6 worm cellular contexts compared by ENCODE assay signal in the genomic region with DNA sequence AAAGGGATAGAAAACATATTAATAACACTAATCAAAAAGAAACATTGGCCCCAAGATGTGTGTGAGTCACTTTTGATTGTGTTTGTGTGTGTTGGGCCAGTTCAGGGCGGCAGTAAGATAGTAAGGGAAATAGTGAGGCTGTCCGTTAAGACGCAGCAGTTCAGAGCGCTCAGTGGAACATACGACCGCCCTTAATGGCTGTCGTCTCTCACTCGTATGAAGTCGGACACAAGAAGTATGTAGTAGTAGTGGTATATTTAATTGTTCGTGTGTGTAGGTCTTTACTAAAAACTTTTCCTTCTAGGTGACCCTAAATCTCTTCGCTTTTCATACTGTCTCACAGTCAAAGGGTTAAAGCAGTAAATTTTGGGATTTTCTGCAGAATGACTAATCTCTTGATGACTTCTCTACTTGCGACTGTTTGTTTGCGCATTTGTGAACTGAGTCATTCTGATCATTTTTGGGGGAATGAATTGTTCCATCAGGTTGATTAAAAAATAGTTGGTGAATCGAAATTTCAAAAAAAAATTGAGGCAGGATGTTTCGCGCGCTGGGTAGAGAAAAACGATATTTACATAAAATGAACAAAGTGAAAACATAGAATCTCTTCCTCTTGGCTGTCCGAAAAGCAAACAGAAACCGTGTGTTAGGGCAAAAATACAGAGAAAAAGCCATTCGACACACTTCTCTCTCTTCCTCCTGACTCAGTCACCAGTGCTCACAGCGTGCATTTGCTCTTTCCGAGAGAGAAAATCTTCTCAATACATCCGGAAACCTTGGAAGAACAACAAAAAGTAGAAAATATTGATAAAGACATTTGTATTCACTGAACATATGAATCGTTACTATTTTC.
TF ChIP-seq lines count a peak whose summit lies in the region.

No protein-coding gene starts in this region.

TF ChIP-seq in whole organism, L1 larva, 84 proteins besides CTCF, POLR2A, EP300 and RAD21 (continues in another document):
- TF ChIP-seq unc-30 (tag; optimal IDR thresholded peaks at IDR 0.05; lab: Kevin White, UChicago) = no peak
- TF ChIP-seq nhr-85 (tag; lab: Kevin White, UChicago) = peak; percentile 62
- peak; percentile 12 for TF ChIP-seq nhr-71 (tag; optimal IDR thresholded peaks at IDR 0.05; lab: Kevin White, UChicago)
- TF ChIP-seq mdl-1 (tag; optimal IDR thresholded peaks at IDR 0.05; lab: Kevin White, UChicago) = peak in 1 of 2 experiments; percentile 53
- TF ChIP-seq nhr-47 (tag; optimal IDR thresholded peaks at IDR 0.05; lab: Kevin White, UChicago) = peak; percentile 24
- TF ChIP-seq irx-1 (tag; optimal IDR thresholded peaks at IDR 0.05; lab: Kevin White, UChicago) = no peak
- peak; percentile 11 for TF ChIP-seq snu-23 (GFP tag; optimal IDR thresholded peaks at IDR 0.05; lab: Kevin White, UChicago)
- TF ChIP-seq lin-15B (tag; optimal IDR thresholded peaks at IDR 0.05; lab: Kevin White, UChicago) = no peak
- peak; percentile 76 for TF ChIP-seq lin-14 (GFP tag; optimal IDR thresholded peaks at IDR 0.05; lab: Kevin White, UChicago)
- TF ChIP-seq ceh-82 (tag; optimal IDR thresholded peaks at IDR 0.05; lab: Kevin White, UChicago) = peak in 1 of 3 experiments; percentile 17
- peak; percentile 11 for TF ChIP-seq unc-130 (tag; optimal IDR thresholded peaks at IDR 0.05; lab: Kevin White, UChicago)
- no peak for TF ChIP-seq unc-62 (GFP tag; optimal IDR thresholded peaks at IDR 0.05; lab: Kevin White, UChicago)
- peak; percentile 31 for TF ChIP-seq elt-2 (tag; optimal IDR thresholded peaks at IDR 0.05; lab: Kevin White, UChicago)

TF ChIP-seq in whole organism, L2 larva, 48 proteins besides CTCF, POLR2A, EP300 and RAD21 (continues in another document):
- TF ChIP-seq aly-2 (tag; optimal IDR thresholded peaks at IDR 0.05; lab: Kevin White, UChicago) = no peak
- TF ChIP-seq crh-2 (tag; optimal IDR thresholded peaks at IDR 0.05; lab: Kevin White, UChicago) = peak; percentile 46
- TF ChIP-seq gmeb-1 (tag; optimal IDR thresholded peaks at IDR 0.05; lab: Kevin White, UChicago) = no peak
- TF ChIP-seq nhr-25 (tag; optimal IDR thresholded peaks at IDR 0.05; lab: Kevin White, UChicago) = peak; percentile 53
- TF ChIP-seq lin-11 (tag; optimal IDR thresholded peaks at IDR 0.05; lab: Kevin White, UChicago) = no peak
- no peak for TF ChIP-seq ama-1 (optimal IDR thresholded peaks at IDR 0.05; lab: Kevin White, UChicago)
- no peak for TF ChIP-seq sem-4 (tag; optimal IDR thresholded peaks at IDR 0.05; lab: Kevin White, UChicago)
- TF ChIP-seq ceh-16 (tag; optimal IDR thresholded peaks at IDR 0.05; lab: Kevin White, UChicago) = no peak
- TF ChIP-seq nhr-77 (tag; optimal IDR thresholded peaks at IDR 0.05; lab: Kevin White, UChicago) = no peak
- TF ChIP-seq nhr-21 (tag; optimal IDR thresholded peaks at IDR 0.05; lab: Kevin White, UChicago) = no peak
- no peak for TF ChIP-seq nhr-11 (tag; optimal IDR thresholded peaks at IDR 0.05; lab: Kevin White, UChicago)
- peak; percentile 47 for TF ChIP-seq sma-3 (GFP tag; optimal IDR thresholded peaks at IDR 0.05; lab: Kevin White, UChicago)
- TF ChIP-seq sma-9 (GFP tag; optimal IDR thresholded peaks at IDR 0.05; lab: Kevin White, UChicago) = peak; percentile 10
- TF ChIP-seq sma-9 (tag; optimal IDR thresholded peaks at IDR 0.05; lab: Kevin White, UChicago) = no peak
- peak; percentile 46 for TF ChIP-seq snpc-4 (tag; optimal IDR thresholded peaks at IDR 0.05; lab: Kevin White, UChicago)

TF ChIP-seq in whole organism, L3 larva, 47 proteins besides CTCF, POLR2A, EP300 and RAD21 (continues in another document):
- no peak for TF ChIP-seq lsy-12 (tag; optimal IDR thresholded peaks at IDR 0.05; lab: Kevin White, UChicago)
- TF ChIP-seq unc-39 (tag; optimal IDR thresholded peaks at IDR 0.05; lab: Kevin White, UChicago) = no peak
- no peak for TF ChIP-seq fkh-2 (tag; optimal IDR thresholded peaks at IDR 0.05; lab: Kevin White, UChicago)
- TF ChIP-seq tbx-2 (tag; optimal IDR thresholded peaks at IDR 0.05; lab: Kevin White, UChicago) = no peak
- TF ChIP-seq fkh-10 (GFP tag; optimal IDR thresholded peaks at IDR 0.05; lab: Kevin White, UChicago) = no peak
- no peak for TF ChIP-seq ZK546.5 (tag; optimal IDR thresholded peaks at IDR 0.05; lab: Kevin White, UChicago)
- no peak for TF ChIP-seq ceh-16 (tag; optimal IDR thresholded peaks at IDR 0.05; lab: Kevin White, UChicago)
- peak; percentile 19 for TF ChIP-seq lin-39 (tag; optimal IDR thresholded peaks at IDR 0.05; lab: Kevin White, UChicago)
- TF ChIP-seq nhr-28 (tag; optimal IDR thresholded peaks at IDR 0.05; lab: Kevin White, UChicago) = no peak
- TF ChIP-seq daf-12 (tag; optimal IDR thresholded peaks at IDR 0.05; lab: Kevin White, UChicago) = no peak
- no peak for TF ChIP-seq nhr-237 (tag; optimal IDR thresholded peaks at IDR 0.05; lab: Kevin White, UChicago)
- TF ChIP-seq nhr-25 (tag; optimal IDR thresholded peaks at IDR 0.05; lab: Kevin White, UChicago) = no peak
- peak; percentile 57 for TF ChIP-seq ama-1 (optimal IDR thresholded peaks at IDR 0.05; lab: Kevin White, UChicago)
- TF ChIP-seq nhr-12 (tag; optimal IDR thresholded peaks at IDR 0.05; lab: Kevin White, UChicago) = no peak
- no peak for TF ChIP-seq fos-1 (tag; optimal IDR thresholded peaks at IDR 0.05; lab: Kevin White, UChicago)

TF ChIP-seq in whole organism, L4 larva, 104 proteins besides CTCF, POLR2A, EP300 and RAD21 (continues in another document):
- TF ChIP-seq lin-1 (GFP tag; IDR thresholded peaks at IDR 0.05; lab: Robert Waterston, UW) (0 out of 2 replicates have a peak, but pooled peaks have one; percentile 7), zag-1 (tag; optimal IDR thresholded peaks at IDR 0.05; lab: Kevin White, UChicago) (no peak), ctbp-1 (GFP tag; IDR thresholded peaks at IDR 0.05; lab: Robert Waterston, UW) (0 out of 2 replicates have a peak, but pooled peaks have one; percentile 18), madf-5 (GFP tag; IDR thresholded peaks at IDR 0.05; lab: Robert Waterston, UW) (no peak), dpl-1 (GFP tag; optimal IDR thresholded peaks at IDR 0.05; lab: Kevin White, UChicago) (no peak), ceh-20 (GFP tag; IDR thresholded peaks at IDR 0.05; lab: Robert Waterston, UW) (no peak), snpc-4 (tag; optimal IDR thresholded peaks at IDR 0.05; lab: Kevin White, UChicago) (no peak), ces-1 (GFP tag; optimal IDR thresholded peaks at IDR 0.05; lab: Kevin White, UChicago) (no peak), madf-9 (GFP tag; conservative IDR thresholded peaks at IDR 0.05; lab: Robert Waterston, UW) (no peak), dmd-9 (GFP tag; IDR thresholded peaks at IDR 0.05; lab: Robert Waterston, UW) (no peak), ceh-82 (tag; optimal IDR thresholded peaks at IDR 0.05; lab: Kevin White, UChicago) (no peak), hlh-11 (tag; optimal IDR thresholded peaks at IDR 0.05; lab: Kevin White, UChicago) (peak; percentile 56), nhr-11 (tag; optimal IDR thresholded peaks at IDR 0.05; lab: Kevin White, UChicago) (no peak), Y105C5A.15 (GFP tag; IDR thresholded peaks at IDR 0.05; lab: Robert Waterston, UW) (peak; percentile 67; the same call in 1 of the 2 replicates), Y75B8A.6 (GFP tag; IDR thresholded peaks at IDR 0.05; lab: Robert Waterston, UW) (no peak)

TF ChIP-seq in whole organism, mixed stage, embryonic, 35 proteins besides CTCF, POLR2A, EP300 and RAD21:
- TF ChIP-seq unc-120 (tag; optimal IDR thresholded peaks at IDR 0.05; lab: Kevin White, UChicago; ENCODE audit: poor library complexity, severe bottlenecking) (no peak), mls-2 (tag; optimal IDR thresholded peaks at IDR 0.05; lab: Kevin White, UChicago) (peak; percentile 17), ces-1 (GFP tag; optimal IDR thresholded peaks at IDR 0.05; lab: Kevin White, UChicago) (no peak)

TF ChIP-seq in whole organism, young adult, 124 proteins besides CTCF, POLR2A, EP300 and RAD21 (continues in another document):
- TF ChIP-seq bed-2 (GFP tag; IDR thresholded peaks at IDR 0.05; lab: Robert Waterston, UW) (no peak), repo-1 (tag; optimal IDR thresholded peaks at IDR 0.05; lab: Kevin White, UChicago) (peak; percentile 72), C17E4.6 (GFP tag; IDR thresholded peaks at IDR 0.05; lab: Robert Waterston, UW) (no peak), F23B12.7 (tag; optimal IDR thresholded peaks at IDR 0.05; lab: Kevin White, UChicago; ENCODE audit: insufficient read depth) (no peak), egrh-3 (GFP tag; IDR thresholded peaks at IDR 0.05; lab: Robert Waterston, UW) (no peak), egl-18 (GFP tag; IDR thresholded peaks at IDR 0.05; lab: Robert Waterston, UW) (no peak), unc-130 (GFP tag; optimal IDR thresholded peaks at IDR 0.05; lab: Kevin White, UChicago) (no peak), snpc-4 (GFP tag; optimal IDR thresholded peaks at IDR 0.05; lab: Kevin White, UChicago) (no peak), snpc-4 (tag; optimal IDR thresholded peaks at IDR 0.05; lab: Kevin White, UChicago) (no peak), aptf-2 (GFP tag; conservative IDR thresholded peaks at IDR 0.05; lab: Robert Waterston, UW) (no peak), lin-26 (GFP tag; IDR thresholded peaks at IDR 0.05; lab: Robert Waterston, UW) (0 out of 2 replicates have a peak, but pooled peaks have one; percentile 31), Y56A3A.18 (GFP tag; IDR thresholded peaks at IDR 0.05; lab: Robert Waterston, UW) (peak; percentile 81; the same call in 1 of the 2 replicates), B0336.3 (GFP tag; IDR thresholded peaks at IDR 0.05; lab: Robert Waterston, UW) (peak; percentile 78), sptf-2 (GFP tag; optimal IDR thresholded peaks at IDR 0.05; lab: Kevin White, UChicago) (no peak), ets-4 (GFP tag; optimal IDR thresholded peaks at IDR 0.05; lab: Kevin White, UChicago) (no peak), hsf-1 (GFP tag; IDR thresholded peaks at IDR 0.05; lab: Robert Waterston, UW) (peak; percentile 40; the same call in 1 of the 2 replicates), dpl-1 (GFP tag; optimal IDR thresholded peaks at IDR 0.05; lab: Kevin White, UChicago) (no peak), snpc-3.4 (tag; optimal IDR thresholded peaks at IDR 0.05; lab: Kevin White, UChicago) (peak; percentile 25), nfya-2 (GFP tag; IDR thresholded peaks at IDR 0.05; lab: Robert Waterston, UW) (no peak), F57A8.1 (GFP tag; optimal IDR thresholded peaks at IDR 0.05; lab: Kevin White, UChicago) (no peak), T07F8.4 (tag; optimal IDR thresholded peaks at IDR 0.05; lab: Kevin White, UChicago) (no peak), F33H1.4 (GFP tag; IDR thresholded peaks at IDR 0.05; lab: Robert Waterston, UW) (0 out of 2 replicates have a peak, but pooled peaks have one; percentile 7), atf-7 (tag; optimal IDR thresholded peaks at IDR 0.05; lab: Kevin White, UChicago) (no peak), dpff-1 (tag; optimal IDR thresholded peaks at IDR 0.05; lab: Kevin White, UChicago) (no peak), ztf-22 (GFP tag; optimal IDR thresholded peaks at IDR 0.05; lab: Kevin White, UChicago) (peak; percentile 2), ceh-58 (GFP tag; IDR thresholded peaks at IDR 0.05; lab: Robert Waterston, UW) (no peak), ama-1 (optimal IDR thresholded peaks at IDR 0.05; lab: Kevin White, UChicago) (no peak), ama-1 (GFP tag; optimal IDR thresholded peaks at IDR 0.05; lab: Kevin White, UChicago) (no peak)
